Worm (Caenorhabditis elegans) whole organism, L3 larva: Measurements from ENCODE around the gene lon-2.

Source experiments
- R02D3.7 ChIP-seq: fragments of 150-350 bp; optimal IDR thresholded peaks from 2 replicates; lab custom pipeline; 2014; ENCODE audit warnings: missing biosample characterization, missing genetic modification characterization
- ama-1 ChIP-seq: fragments of 150-350 bp; optimal IDR thresholded peaks from 2 replicates; lab custom pipeline; 2018
- ceh-16 ChIP-seq: sonication (generic microtip); optimal IDR thresholded peaks from 2 replicates; lab custom pipeline; 2017; ENCODE audit warnings: missing biosample characterization, missing genetic modification characterization
- ceh-28 ChIP-seq: fragments of 150-350 bp; optimal IDR thresholded peaks from 2 replicates; lab custom pipeline; 2014; ENCODE audit warnings: missing biosample characterization, missing genetic modification reagents, missing genetic modification characterization
- ceh-82 ChIP-seq: fragments of 150-350 bp; optimal IDR thresholded peaks from 2 replicates; lab custom pipeline; 2014; ENCODE audit warnings: missing biosample characterization, missing genetic modification characterization
- egl-27 ChIP-seq: sonication (generic microtip); optimal IDR thresholded peaks from 4 replicates; lab custom pipeline; 2017; ENCODE audit warnings: missing biosample characterization, missing genetic modification reagents, missing genetic modification characterization
- egl-5 ChIP-seq: fragments of 150-350 bp; optimal IDR thresholded peaks from 2 replicates; lab custom pipeline; 2017; ENCODE audit warnings: missing biosample characterization, missing genetic modification reagents, missing genetic modification characterization, inconsistent platforms
- elt-1 ChIP-seq: fragments of 150-350 bp; optimal IDR thresholded peaks from 2 replicates; lab custom pipeline; 2014; ENCODE audit warnings: missing biosample characterization, missing genetic modification characterization
- elt-2 ChIP-seq: sonication (generic microtip); optimal IDR thresholded peaks from 2 replicates; lab custom pipeline; 2016; ENCODE audit warnings: missing genetic modification reagents, mild to moderate bottlenecking, missing genetic modification characterization, missing compliant biosample characterization
- elt-3 ChIP-seq, 3 experiments: fragments of 150-350 bp in 1 of 3; sonication (generic microtip) in 2 of 3; optimal IDR thresholded peaks; 2 replicates in 2 of 3; 4 replicates in 1 of 3; lab custom pipeline; 2014 to 2017; ENCODE audit warnings: missing biosample characterization in 3 of 3, missing genetic modification characterization in 3 of 3
- eor-1 ChIP-seq, 2 experiments: fragments of 150-350 bp; optimal IDR thresholded peaks; 2 replicates each; lab custom pipeline; 2014 to 2018; ENCODE audit warnings: missing biosample characterization in 2 of 2, missing genetic modification characterization in 2 of 2
- fkh-10 ChIP-seq: sonication (generic microtip); optimal IDR thresholded peaks from 2 replicates; lab custom pipeline; 2017; ENCODE audit warnings: missing biosample characterization, missing genetic modification reagents, missing genetic modification characterization
- fkh-2 ChIP-seq: fragments of 150-350 bp; optimal IDR thresholded peaks from 2 replicates; lab custom pipeline; 2014; ENCODE audit warnings: missing biosample characterization, missing genetic modification reagents, missing genetic modification characterization
- fos-1 ChIP-seq: fragments of 150-350 bp; optimal IDR thresholded peaks from 2 replicates; lab custom pipeline; 2014; ENCODE audit warnings: missing biosample characterization, missing genetic modification characterization
- hmg-11 ChIP-seq: sonication (generic microtip); optimal IDR thresholded peaks from 2 replicates; lab custom pipeline; 2016; ENCODE audit warnings: missing genetic modification characterization, missing compliant biosample characterization
- jun-1 ChIP-seq: fragments of 150-350 bp; optimal IDR thresholded peaks from 2 replicates; lab custom pipeline; 2014; ENCODE audit warnings: missing biosample characterization, missing genetic modification reagents, missing genetic modification characterization
- lin-15B ChIP-seq: fragments of 150-350 bp; optimal IDR thresholded peaks from 2 replicates; lab custom pipeline; 2014; ENCODE audit warnings: missing biosample characterization, missing genetic modification characterization
- lin-39 ChIP-seq: fragments of 150-350 bp; optimal IDR thresholded peaks from 2 replicates; lab custom pipeline; 2018; ENCODE audit warnings: missing biosample characterization, missing genetic modification reagents, missing genetic modification characterization
- lsy-12 ChIP-seq: sonication (generic microtip); optimal IDR thresholded peaks from 2 replicates; lab custom pipeline; 2016; ENCODE audit warnings: mild to moderate bottlenecking, missing genetic modification characterization, missing compliant biosample characterization
- mdl-1 ChIP-seq: fragments of 150-350 bp; optimal IDR thresholded peaks from 2 replicates; lab custom pipeline; 2014; ENCODE audit warnings: missing biosample characterization, missing genetic modification characterization
- nfya-1 ChIP-seq: sonication (generic microtip); optimal IDR thresholded peaks from 2 replicates; lab custom pipeline; 2017; ENCODE audit warnings: missing genetic modification characterization, mild to moderate bottlenecking, missing compliant biosample characterization, antibody characterized with exemption, moderate library complexity; ENCODE audit not compliant: insufficient read depth
- nhr-11 ChIP-seq: fragments of 150-350 bp; optimal IDR thresholded peaks from 2 replicates; lab custom pipeline; 2014; ENCODE audit warnings: missing biosample characterization, missing genetic modification characterization
- nhr-12 ChIP-seq: fragments of 150-350 bp; optimal IDR thresholded peaks from 2 replicates; lab custom pipeline; 2014; ENCODE audit warnings: missing biosample characterization, missing genetic modification characterization
- nhr-23 ChIP-seq: fragments of 150-350 bp; optimal IDR thresholded peaks from 2 replicates; lab custom pipeline; 2014; ENCODE audit warnings: missing biosample characterization, missing genetic modification reagents, missing genetic modification characterization
- nhr-237 ChIP-seq: fragments of 150-350 bp; optimal IDR thresholded peaks from 2 replicates; lab custom pipeline; 2014; ENCODE audit warnings: missing biosample characterization, missing genetic modification characterization
- nhr-25 ChIP-seq: sonication (generic microtip); optimal IDR thresholded peaks from 2 replicates; lab custom pipeline; 2017; ENCODE audit warnings: missing biosample characterization, missing genetic modification characterization
- nhr-28 ChIP-seq: fragments of 150-350 bp; optimal IDR thresholded peaks from 2 replicates; lab custom pipeline; 2014; ENCODE audit warnings: missing biosample characterization, missing genetic modification characterization
- nhr-43 ChIP-seq: sonication (generic microtip); optimal IDR thresholded peaks from 2 replicates; lab custom pipeline; 2016; ENCODE audit warnings: mild to moderate bottlenecking, missing genetic modification characterization, missing compliant biosample characterization; ENCODE audit not compliant: poor library complexity, severe bottlenecking
- nhr-76 ChIP-seq: fragments of 150-350 bp; sonication (generic microtip); optimal IDR thresholded peaks from 5 replicates; lab custom pipeline; 2014; ENCODE audit warnings: missing biosample characterization, missing genetic modification characterization
- nhr-77 ChIP-seq: fragments of 150-350 bp; optimal IDR thresholded peaks from 2 replicates; lab custom pipeline; 2014; ENCODE audit warnings: missing biosample characterization, missing genetic modification characterization
- pha-4 ChIP-seq: fragments of 150-350 bp; optimal IDR thresholded peaks from 2 replicates; lab custom pipeline; 2014; ENCODE audit warnings: missing biosample characterization, missing genetic modification reagents, missing genetic modification characterization
- pqm-1 ChIP-seq: fragments of 150-350 bp; optimal IDR thresholded peaks from 2 replicates; lab custom pipeline; 2017; ENCODE audit warnings: missing biosample characterization, missing genetic modification characterization, inconsistent platforms
- sea-2 ChIP-seq: fragments of 150-350 bp; sonication (generic microtip); optimal IDR thresholded peaks from 4 replicates; lab custom pipeline; 2014; ENCODE audit warnings: missing biosample characterization, missing genetic modification reagents, missing genetic modification characterization
- skn-1 ChIP-seq: fragments of 150-350 bp; optimal IDR thresholded peaks from 2 replicates; lab custom pipeline; 2014; ENCODE audit warnings: missing biosample characterization, missing genetic modification characterization
- snpc-4 ChIP-seq: fragments of 150-350 bp; optimal IDR thresholded peaks from 2 replicates; lab custom pipeline; 2014; ENCODE audit warnings: missing biosample characterization, missing genetic modification characterization
- tbx-2 ChIP-seq: sonication (generic microtip); optimal IDR thresholded peaks from 2 replicates; lab custom pipeline; 2016; ENCODE audit warnings: mild to moderate bottlenecking, missing genetic modification characterization, missing compliant biosample characterization
- unc-39 ChIP-seq: sonication (generic microtip); optimal IDR thresholded peaks from 4 replicates; lab custom pipeline; 2017; ENCODE audit warnings: missing biosample characterization, missing genetic modification characterization
- unc-62 ChIP-seq: fragments of 150-350 bp; sonication (generic microtip); optimal IDR thresholded peaks from 4 replicates; lab custom pipeline; 2014; ENCODE audit warnings: missing biosample characterization, missing genetic modification reagents, missing genetic modification characterization
- ztf-11 ChIP-seq: fragments of 150-350 bp; optimal IDR thresholded peaks from 2 replicates; lab custom pipeline; 2014; ENCODE audit warnings: missing biosample characterization, missing genetic modification characterization
- ztf-4 ChIP-seq: fragments of 150-350 bp; optimal IDR thresholded peaks from 2 replicates; lab custom pipeline; 2014; ENCODE audit warnings: missing biosample characterization, missing genetic modification characterization

The lon-2 gene

ce11 chrX:4720603-4721529, 28.0 kb downstream of the lon-2 start, which contains the start of gene F55D10.4:
F55D10.4 (minus strand) TSS chrX:4720653.
- peak; percentile 6 for TF ChIP-seq hmg-11 (tag; lab: Kevin White, UChicago)
- TF ChIP-seq nfya-1 (tag; lab: Kevin White, UChicago): peak; percentile 12
- TF ChIP-seq ztf-11: no peak
- no peak for TF ChIP-seq nhr-76 (tag; lab: Kevin White, UChicago)

- TF ChIP-seq fkh-10 (peak; percentile 64), nhr-237 (tag; lab: Kevin White, UChicago) (no peak), pha-4 (tag; lab: Kevin White, UChicago) (no peak), elt-3 (tag; optimal IDR thresholded peaks at IDR 0.05; lab: Kevin White, UChicago) (no peak), eor-1 (tag; optimal IDR thresholded peaks at IDR 0.05; lab: Kevin White, UChicago) (no peak), pqm-1 (no peak), nhr-28 (no peak), jun-1 (tag; lab: Kevin White, UChicago) (no peak)
Measured at ce11 chrX:4718114-4718513, 30.8 kb downstream of the lon-2 start.

- TF ChIP-seq nhr-237 (tag; lab: Kevin White, UChicago): no peak
- no peak for TF ChIP-seq hmg-11 (tag; lab: Kevin White, UChicago)
- TF ChIP-seq lsy-12: no peak
- TF ChIP-seq R02D3.7: no peak
- TF ChIP-seq tbx-2 (tag; lab: Kevin White, UChicago): no peak
- TF ChIP-seq ceh-16: no peak
- TF ChIP-seq ceh-28 (tag; lab: Kevin White, UChicago): no peak
- TF ChIP-seq nhr-25 (tag; lab: Kevin White, UChicago): no peak
Measured at ce11 chrX:4715107-4715506, 33.8 kb downstream of the lon-2 start, which contains the start of gene rpl-25.1. rpl-25.1 (plus strand) TSS chrX:4715178.

- peak; percentile 81 for TF ChIP-seq lsy-12
- peak; percentile 61 for TF ChIP-seq ztf-4 (tag; lab: Kevin White, UChicago)
- peak; percentile 19 for TF ChIP-seq elt-1 (tag; lab: Kevin White, UChicago)
- no peak for TF ChIP-seq nhr-12 (tag; lab: Kevin White, UChicago)
- peak; percentile 91 for TF ChIP-seq nhr-23
- TF ChIP-seq unc-39 (tag; lab: Kevin White, UChicago): no peak
- TF ChIP-seq fos-1: peak; percentile 81
- TF ChIP-seq elt-3 (tag; optimal IDR thresholded peaks at IDR 0.05; lab: Kevin White, UChicago): peak in 1 of 3 experiments; percentile 35
- peak; percentile 100 for TF ChIP-seq pha-4 (tag; lab: Kevin White, UChicago)
- TF ChIP-seq egl-5: peak; percentile 96
- TF ChIP-seq ama-1: peak; percentile 28
- TF ChIP-seq ceh-28 (tag; lab: Kevin White, UChicago): peak; percentile 75
- peak; percentile 43 for TF ChIP-seq egl-27
- peak; percentile 19 for TF ChIP-seq tbx-2 (tag; lab: Kevin White, UChicago)
- TF ChIP-seq R02D3.7: peak; percentile 49
- TF ChIP-seq fkh-10: peak; percentile 23
- peak; percentile 59 for TF ChIP-seq ceh-82 (tag; lab: Kevin White, UChicago)
- TF ChIP-seq hmg-11 (tag; lab: Kevin White, UChicago): peak; percentile 98
- TF ChIP-seq nhr-28: no peak
- TF ChIP-seq fkh-2 (tag; lab: Kevin White, UChicago): no peak
- peak; percentile 78 for TF ChIP-seq skn-1 (tag; lab: Kevin White, UChicago)
- TF ChIP-seq eor-1 (tag; optimal IDR thresholded peaks at IDR 0.05; lab: Kevin White, UChicago): no peak
- peak; percentile 25 for TF ChIP-seq mdl-1 (tag; lab: Kevin White, UChicago)
- peak; percentile 38 for TF ChIP-seq nhr-11 (tag; lab: Kevin White, UChicago)
- TF ChIP-seq nhr-77 (tag; lab: Kevin White, UChicago): no peak
- peak; percentile 78 for TF ChIP-seq snpc-4 (tag; lab: Kevin White, UChicago)
- TF ChIP-seq ceh-16: no peak
- TF ChIP-seq nhr-25 (tag; lab: Kevin White, UChicago): peak; percentile 96
- TF ChIP-seq nfya-1 (tag; lab: Kevin White, UChicago): peak; percentile 97
- TF ChIP-seq pqm-1: peak; percentile 69
- TF ChIP-seq elt-2 (tag; lab: Kevin White, UChicago): peak; percentile 91
- TF ChIP-seq lin-39 (tag; lab: Kevin White, UChicago): peak; percentile 99
- TF ChIP-seq jun-1 (tag; lab: Kevin White, UChicago): peak; percentile 92
- peak; percentile 97 for TF ChIP-seq lin-15B
- TF ChIP-seq nhr-43 (tag; lab: Kevin White, UChicago): peak; percentile 77
- TF ChIP-seq unc-62 (GFP tag; lab: Kevin White, UChicago): peak; percentile 27
- no peak for TF ChIP-seq sea-2
Measured at ce11 chrX:4711698-4712329, 37.1 kb downstream of the lon-2 start, which contains the start of the genes dnj-14 and glit-1. dnj-14 (minus strand) TSS chrX:4711748. glit-1 (plus strand) TSS chrX:4712279.
